Fruit fly (Drosophila melanogaster): ENCODE measurements around the gene CG3407.
A peak's percentile ranks its signal among the peaks of the same experiment; 100 is the strongest.

CG3407 gene

DNA sequence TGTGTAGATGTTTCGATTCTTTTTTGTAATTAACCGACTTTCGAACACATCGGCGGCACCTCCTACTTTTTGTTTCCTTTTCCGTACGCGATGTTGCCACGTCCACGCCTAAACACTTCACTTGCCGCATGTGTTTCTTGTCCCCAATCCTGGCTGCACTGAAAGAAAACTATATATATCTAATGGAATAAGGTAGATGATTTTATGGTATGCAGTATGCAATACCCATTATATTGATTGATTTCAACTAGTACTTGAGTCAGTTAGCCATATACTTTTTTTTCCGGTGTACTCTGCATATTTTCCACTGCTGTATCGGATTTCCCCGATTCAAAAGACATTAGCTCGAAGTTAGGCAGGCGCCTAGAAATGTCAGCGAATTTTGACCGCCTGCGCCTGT, 5.7 kb upstream of the CG3407 start (continued):
- TF ChIP-seq BEAF-32 (GFP tag; optimal IDR thresholded peaks at IDR 0.05) (no peak), CG15601 (tag; optimal IDR thresholded peaks at IDR 0.05) (no peak), Hr39 (optimal IDR thresholded peaks at IDR 0.05) (no peak), grau (tag; optimal IDR thresholded peaks at IDR 0.05) (peak; percentile 13), dimm (GFP tag; IDR thresholded peaks at IDR 0.05) (no peak), CG14710 (tag; optimal IDR thresholded peaks at IDR 0.05) (peak; percentile 40), CG17829 (tag; optimal IDR thresholded peaks at IDR 0.05) (peak; percentile 60), CG8478 (optimal IDR thresholded peaks at IDR 0.05) (no peak), CG12391 (tag; optimal IDR thresholded peaks at IDR 0.05) (peak; percentile 28), sc (optimal IDR thresholded peaks at IDR 0.05) (no peak), sc (GFP tag; optimal IDR thresholded peaks at IDR 0.05) (no peak), CG1832 (GFP tag; optimal IDR thresholded peaks at IDR 0.05) (no peak), zfh1 (GFP tag; IDR thresholded peaks at IDR 0.05) (peak; percentile 63; the same call in 2 of the 3 replicates), CG10321 (GFP tag; IDR thresholded peaks at IDR 0.05) (no peak), nmo (GFP tag; optimal IDR thresholded peaks at IDR 0.05) (peak; percentile 11), lilli (GFP tag; optimal IDR thresholded peaks at IDR 0.05) (peak; percentile 12), CG13775 (GFP tag; optimal IDR thresholded peaks at IDR 0.05) (peak; percentile 10), CG17328 (GFP tag; IDR thresholded peaks at IDR 0.05) (peak; percentile 48; the same call in 1 of the 2 replicates), dan (GFP tag; IDR thresholded peaks at IDR 0.05) (peak; percentile 33; the same call in 1 of the 2 replicates), Ada2b (GFP tag; IDR thresholded peaks at IDR 0.05) (no peak), Hsf (GFP tag; optimal IDR thresholded peaks at IDR 0.05) (peak; percentile 19), CG5180 (GFP tag; optimal IDR thresholded peaks at IDR 0.05) (no peak), Camta (GFP tag; optimal IDR thresholded peaks at IDR 0.05) (peak; percentile 3), jing (GFP tag; optimal IDR thresholded peaks at IDR 0.05) (no peak), PHDP (tag; optimal IDR thresholded peaks at IDR 0.05) (no peak), sens (GFP tag) (peak; percentile 67), CG17802 (tag; optimal IDR thresholded peaks at IDR 0.05) (no peak), az2 (GFP tag; optimal IDR thresholded peaks at IDR 0.05) (peak; percentile 17), CG16815 (GFP tag; optimal IDR thresholded peaks at IDR 0.05) (peak; percentile 22), CG12769 (tag; optimal IDR thresholded peaks at IDR 0.05) (no peak), CG14050 (GFP tag; IDR thresholded peaks at IDR 0.05) (no peak), chn (GFP tag; optimal IDR thresholded peaks at IDR 0.05) (peak; percentile 47), ac (GFP tag; optimal IDR thresholded peaks at IDR 0.05) (peak; percentile 61), CG2129 (GFP tag; IDR thresholded peaks at IDR 0.05; ENCODE audit: partially characterized antibody) (no peak), pum (GFP tag; optimal IDR thresholded peaks at IDR 0.05) (no peak), sim (GFP tag; IDR thresholded peaks at IDR 0.05) (no peak), her (GFP tag; optimal IDR thresholded peaks at IDR 0.05) (no peak), CG9727 (GFP tag; optimal IDR thresholded peaks at IDR 0.05) (peak; percentile 72), pita (GFP tag; optimal IDR thresholded peaks at IDR 0.05) (no peak), row (GFP tag; IDR thresholded peaks at IDR 0.05) (peak; percentile 49; the same call in 2 of the 3 replicates), CrebB (tag; optimal IDR thresholded peaks at IDR 0.05) (no peak), peb (GFP tag; IDR thresholded peaks at IDR 0.05) (no peak), CG10462 (GFP tag; optimal IDR thresholded peaks at IDR 0.05) (peak; percentile 14), bsh (GFP tag; optimal IDR thresholded peaks at IDR 0.05) (peak in 1 of 2 experiments; percentile 15), fd102C (GFP tag; optimal IDR thresholded peaks at IDR 0.05) (peak; percentile 65), CG2202 (tag; optimal IDR thresholded peaks at IDR 0.05) (peak; percentile 16)

All from whole organism, embryonic.